Worm (Caenorhabditis elegans): ENCODE results near the gene F07C6.4.

Gene F07C6.4

ce11 chrIV:12805595-12805994, at the start of gene F07C6.4:
F07C6.4 (plus strand) TSS chrIV:12805924.
- TF ChIP-seq lsy-2 (tag; optimal IDR thresholded peaks at IDR 0.05) = no peak
- no peak for TF ChIP-seq sem-2 (GFP tag; optimal IDR thresholded peaks at IDR 0.05)
- no peak for TF ChIP-seq nhr-2 (tag; optimal IDR thresholded peaks at IDR 0.05)
- TF ChIP-seq ceh-83 (GFP tag; optimal IDR thresholded peaks at IDR 0.05) = no peak
- no peak for TF ChIP-seq elt-3 (tag; optimal IDR thresholded peaks at IDR 0.05)

DNA sequence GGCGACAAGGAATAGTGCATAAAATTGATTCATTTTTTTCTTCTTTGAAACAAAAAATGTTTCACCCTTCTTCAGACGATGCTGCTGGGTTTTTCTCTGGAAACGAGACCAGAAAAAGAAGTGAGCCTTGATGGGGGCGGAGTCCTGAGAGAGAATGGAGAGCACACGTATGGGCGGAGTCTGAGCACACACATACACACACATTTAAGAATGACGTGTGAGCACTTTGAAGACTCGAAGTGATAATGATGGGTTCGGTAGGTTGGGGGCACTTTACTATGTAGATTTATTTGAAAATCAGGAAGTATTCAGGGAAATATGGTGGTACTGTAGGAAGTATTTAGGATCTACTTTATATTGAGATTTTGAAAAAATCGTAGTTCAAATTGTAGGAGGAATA, 48.3 kb upstream of the F07C6.4 start, which contains the start of gene flp-9:
flp-9 (minus strand) TSS at position 101 of the 400 bp plus-strand sequence.
- TF ChIP-seq sptf-1 (tag; optimal IDR thresholded peaks at IDR 0.05) (no peak), lin-32 (GFP tag; optimal IDR thresholded peaks at IDR 0.05) (no peak)

ce11 chrIV:12762782-12763181, 42.9 kb upstream of the F07C6.4 start:
- TF ChIP-seq M03D4.4 (tag; optimal IDR thresholded peaks at IDR 0.05) (no peak), ceh-39 (tag; optimal IDR thresholded peaks at IDR 0.05) (no peak), ces-1 (GFP tag; optimal IDR thresholded peaks at IDR 0.05) (peak; percentile 83), nhr-12 (tag; optimal IDR thresholded peaks at IDR 0.05) (no peak), ham-2 (GFP tag; optimal IDR thresholded peaks at IDR 0.05) (no peak), unc-62 (GFP tag; optimal IDR thresholded peaks at IDR 0.05) (no peak), elt-3 (tag; optimal IDR thresholded peaks at IDR 0.05) (no peak)

DNA sequence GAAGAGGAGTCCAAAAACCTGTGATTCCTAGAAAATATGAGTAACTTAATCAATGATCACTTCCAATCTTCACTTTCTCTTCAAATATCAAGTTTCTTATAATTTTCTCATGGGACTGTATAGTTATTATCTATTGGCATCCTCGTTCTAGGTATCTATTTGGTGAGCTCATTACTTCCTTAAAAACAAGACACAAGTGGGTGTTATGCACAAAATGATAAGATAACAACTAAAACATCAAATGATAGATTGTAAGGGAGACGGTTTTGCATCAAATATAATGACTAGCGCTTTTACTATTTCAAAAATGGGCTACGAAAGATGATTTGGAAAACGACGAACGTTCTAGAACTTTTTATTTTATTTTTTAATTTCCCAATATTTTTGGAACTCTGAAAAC, 40.7 kb upstream of the F07C6.4 start, which contains the start of gene ZK897.10:
ZK897.10 (plus strand) TSS at position 285 of the 400 bp plus-strand sequence.
- TF ChIP-seq lsy-2 (tag; optimal IDR thresholded peaks at IDR 0.05) = no peak
- TF ChIP-seq sem-2 (GFP tag; optimal IDR thresholded peaks at IDR 0.05) = no peak
- no peak for TF ChIP-seq pha-4 (tag; optimal IDR thresholded peaks at IDR 0.05)

- TF ChIP-seq zip-8 (tag; optimal IDR thresholded peaks at IDR 0.05) = no peak
- no peak for TF ChIP-seq ceh-39 (tag; optimal IDR thresholded peaks at IDR 0.05)
- no peak for TF ChIP-seq blmp-1 (tag; optimal IDR thresholded peaks at IDR 0.05)
- no peak for TF ChIP-seq drap-1 (GFP tag; optimal IDR thresholded peaks at IDR 0.05)
- TF ChIP-seq bed-3 (GFP tag; optimal IDR thresholded peaks at IDR 0.05) = no peak
- TF ChIP-seq flh-1 (GFP tag; optimal IDR thresholded peaks at IDR 0.05) = no peak
- TF ChIP-seq mep-1 (tag; optimal IDR thresholded peaks at IDR 0.05) = no peak
- no peak for TF ChIP-seq elt-1 (tag; optimal IDR thresholded peaks at IDR 0.05; ENCODE audit: borderline replicate concordance, insufficient read depth)
- no peak for TF ChIP-seq nhr-76 (tag; optimal IDR thresholded peaks at IDR 0.05)
- TF ChIP-seq hlh-1 (tag; optimal IDR thresholded peaks at IDR 0.05) = no peak
- no peak for TF ChIP-seq lin-32 (GFP tag; optimal IDR thresholded peaks at IDR 0.05)
- no peak for TF ChIP-seq unc-39 (tag; optimal IDR thresholded peaks at IDR 0.05)
- no peak for TF ChIP-seq pha-4 (tag; optimal IDR thresholded peaks at IDR 0.05)
- no peak for TF ChIP-seq tbx-8 (GFP tag; optimal IDR thresholded peaks at IDR 0.05)
- no peak for TF ChIP-seq ceh-83 (GFP tag; optimal IDR thresholded peaks at IDR 0.05)
- TF ChIP-seq ztf-11 (tag; optimal IDR thresholded peaks at IDR 0.05) = no peak
- TF ChIP-seq mls-2 (tag; optimal IDR thresholded peaks at IDR 0.05) = peak; percentile 57
- TF ChIP-seq ham-2 (GFP tag; optimal IDR thresholded peaks at IDR 0.05) = no peak
- no peak for TF ChIP-seq elt-3 (tag; optimal IDR thresholded peaks at IDR 0.05)
- peak; percentile 3 for TF ChIP-seq lsy-2 (tag; optimal IDR thresholded peaks at IDR 0.05)
- TF ChIP-seq nhr-237 (tag; optimal IDR thresholded peaks at IDR 0.05) = no peak
- no peak for TF ChIP-seq lin-13 (tag; optimal IDR thresholded peaks at IDR 0.05)
- no peak for TF ChIP-seq ceh-43 (GFP tag; optimal IDR thresholded peaks at IDR 0.05)
- no peak for TF ChIP-seq nhr-2 (tag; optimal IDR thresholded peaks at IDR 0.05)
- no peak for TF ChIP-seq cnd-1 (tag; optimal IDR thresholded peaks at IDR 0.05)
- peak; percentile 79 for TF ChIP-seq ces-1 (GFP tag; optimal IDR thresholded peaks at IDR 0.05)
- no peak for TF ChIP-seq nhr-12 (tag; optimal IDR thresholded peaks at IDR 0.05)
- TF ChIP-seq sptf-1 (tag; optimal IDR thresholded peaks at IDR 0.05) = peak; percentile 45
- no peak for TF ChIP-seq unc-120 (tag; optimal IDR thresholded peaks at IDR 0.05; ENCODE audit: poor library complexity, severe bottlenecking)
- TF ChIP-seq M03D4.4 (tag; optimal IDR thresholded peaks at IDR 0.05) = no peak
Observed at ce11 chrIV:12771414-12771813, 34.3 kb upstream of the F07C6.4 start.
